Fruit fly (Drosophila melanogaster): ENCODE results near the gene CG14770.

Gene CG14770

DNA sequence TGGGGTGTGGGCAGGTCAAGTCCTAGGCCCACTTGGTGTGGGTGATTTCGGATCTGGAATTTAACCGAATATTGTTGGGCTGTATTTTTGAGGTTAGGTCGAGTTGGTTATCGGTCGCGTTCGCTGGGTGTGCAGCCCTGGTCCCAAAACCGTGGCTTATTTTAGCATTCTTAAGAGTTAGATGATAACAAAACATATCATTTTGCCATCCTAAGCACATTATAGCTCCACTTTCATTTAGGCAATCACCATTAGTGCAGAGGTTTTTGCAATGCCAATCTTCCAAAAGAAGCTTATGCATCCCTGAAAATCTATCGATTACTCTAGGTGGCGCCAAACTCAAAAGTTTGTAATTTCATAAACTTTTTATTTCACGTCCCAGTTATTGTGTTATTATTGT lies 19.8 kb upstream of the CG14770 start, which contains the start of gene MTPAP (continued):
- TF ChIP-seq Awh (GFP tag; IDR thresholded peaks at IDR 0.05): no peak
- TF ChIP-seq Atf6 (GFP tag; IDR thresholded peaks at IDR 0.05): peak; percentile 29; the same call in 1 of the 2 replicates
- TF ChIP-seq chif (GFP tag; optimal IDR thresholded peaks at IDR 0.05): peak in 1 of 2 experiments; percentile 3
- TF ChIP-seq CG33557 (GFP tag; optimal IDR thresholded peaks at IDR 0.05): peak; percentile 14
- no peak for TF ChIP-seq wor (GFP tag; IDR thresholded peaks at IDR 0.05)
- TF ChIP-seq CG14710 (tag; optimal IDR thresholded peaks at IDR 0.05): peak; percentile 57
- TF ChIP-seq CG2120 (GFP tag; optimal IDR thresholded peaks at IDR 0.05): peak; percentile 28
- no peak for TF ChIP-seq CG3726 (GFP tag; IDR thresholded peaks at IDR 0.05)
- peak in 1 of 2 experiments; percentile 39 for TF ChIP-seq dpn (GFP tag; optimal IDR thresholded peaks at IDR 0.05)
- peak; percentile 70 for TF ChIP-seq Dref (GFP tag; IDR thresholded peaks at IDR 0.05)
- peak; percentile 71 for TF ChIP-seq dm (GFP tag; optimal IDR thresholded peaks at IDR 0.05)
- no peak for TF ChIP-seq HLH54F (GFP tag; optimal IDR thresholded peaks at IDR 0.05)
- peak; percentile 51 for TF ChIP-seq CG4617 (GFP tag; optimal IDR thresholded peaks at IDR 0.05; ENCODE audit: borderline replicate concordance)
- no peak for TF ChIP-seq ttk (GFP tag; IDR thresholded peaks at IDR 0.05)
- peak; percentile 61 for TF ChIP-seq CTCF (GFP tag; optimal IDR thresholded peaks at IDR 0.05)
- TF ChIP-seq cas (GFP tag; IDR thresholded peaks at IDR 0.05): no peak
- peak; percentile 46 for TF ChIP-seq CoRest (tag; optimal IDR thresholded peaks at IDR 0.05)
- TF ChIP-seq Oaz (GFP tag; IDR thresholded peaks at IDR 0.05): no peak
- peak in 1 of 3 experiments; percentile 4 for TF ChIP-seq lola (GFP tag; optimal IDR thresholded peaks at IDR 0.05)
- peak; percentile 44 for TF ChIP-seq phol (tag; optimal IDR thresholded peaks at IDR 0.05)
- TF ChIP-seq row (GFP tag; IDR thresholded peaks at IDR 0.05): peak; percentile 35; the same call in 1 of the 3 replicates
- peak; percentile 16 for TF ChIP-seq CG10979 (tag; optimal IDR thresholded peaks at IDR 0.05)
- TF ChIP-seq p53 (GFP tag; optimal IDR thresholded peaks at IDR 0.05): peak; percentile 3
- TF ChIP-seq CG12299 (tag; optimal IDR thresholded peaks at IDR 0.05): no peak
- peak; percentile 49 for TF ChIP-seq pzg (GFP tag; optimal IDR thresholded peaks at IDR 0.05)
- peak; percentile 23 for TF ChIP-seq Xbp1 (GFP tag; optimal IDR thresholded peaks at IDR 0.05)
- TF ChIP-seq nerfin-1 (tag; optimal IDR thresholded peaks at IDR 0.05): no peak
- TF ChIP-seq amos (GFP tag; IDR thresholded peaks at IDR 0.05; ENCODE audit: partially characterized antibody): peak; percentile 49; the same call in 1 of the 2 replicates
- no peak for TF ChIP-seq Dip2 (GFP tag; IDR thresholded peaks at IDR 0.05)
- TF ChIP-seq pum (GFP tag; optimal IDR thresholded peaks at IDR 0.05): no peak
- TF ChIP-seq CG17186 (GFP tag; optimal IDR thresholded peaks at IDR 0.05): no peak
- TF ChIP-seq lilli (GFP tag; optimal IDR thresholded peaks at IDR 0.05): peak; percentile 44
- peak; percentile 25 for TF ChIP-seq gro (GFP tag; optimal IDR thresholded peaks at IDR 0.05)
- TF ChIP-seq CG4404 (GFP tag; IDR thresholded peaks at IDR 0.05): no peak
- TF ChIP-seq prd (optimal IDR thresholded peaks at IDR 0.05): no peak
- no peak for TF ChIP-seq prd (GFP tag; IDR thresholded peaks at IDR 0.05)
- TF ChIP-seq dmrt11E (tag; optimal IDR thresholded peaks at IDR 0.05): peak; percentile 10
- TF ChIP-seq nerfin-2 (GFP tag; IDR thresholded peaks at IDR 0.05; ENCODE audit: partially characterized antibody): peak; percentile 66
- TF ChIP-seq sug (tag; optimal IDR thresholded peaks at IDR 0.05): peak; percentile 37
- TF ChIP-seq zfh2 (GFP tag; optimal IDR thresholded peaks at IDR 0.05): peak; percentile 24
- TF ChIP-seq tll (GFP tag; optimal IDR thresholded peaks at IDR 0.05): peak in 1 of 2 experiments; percentile 6
- peak; percentile 43 for TF ChIP-seq NC2β (GFP tag; optimal IDR thresholded peaks at IDR 0.05)
- no peak for TF ChIP-seq CG10543 (GFP tag; optimal IDR thresholded peaks at IDR 0.05)
- TF ChIP-seq CG2116 (GFP tag; optimal IDR thresholded peaks at IDR 0.05): peak; percentile 81
- peak; percentile 15 for TF ChIP-seq CG30403 (GFP tag; optimal IDR thresholded peaks at IDR 0.05)
- TF ChIP-seq hb (GFP tag; IDR thresholded peaks at IDR 0.05; ENCODE audit: partially characterized antibody): peak; percentile 72
- peak; percentile 50 for TF ChIP-seq Max (GFP tag; optimal IDR thresholded peaks at IDR 0.05)
- TF ChIP-seq Trl (optimal IDR thresholded peaks at IDR 0.05): no peak
- peak; percentile 17 for TF ChIP-seq Trl (GFP tag; optimal IDR thresholded peaks at IDR 0.05)
- TF ChIP-seq fru (optimal IDR thresholded peaks at IDR 0.05): no peak
- peak; percentile 64; the same call in 2 of the 3 replicates for TF ChIP-seq vnd (GFP tag; IDR thresholded peaks at IDR 0.05; ENCODE audit: partially characterized antibody)
- TF ChIP-seq Hsf (GFP tag; optimal IDR thresholded peaks at IDR 0.05): peak; percentile 50
